Worm (Caenorhabditis elegans): ENCODE results near the gene Y39B6A.34.

The Y39B6A.34 gene

DNA sequence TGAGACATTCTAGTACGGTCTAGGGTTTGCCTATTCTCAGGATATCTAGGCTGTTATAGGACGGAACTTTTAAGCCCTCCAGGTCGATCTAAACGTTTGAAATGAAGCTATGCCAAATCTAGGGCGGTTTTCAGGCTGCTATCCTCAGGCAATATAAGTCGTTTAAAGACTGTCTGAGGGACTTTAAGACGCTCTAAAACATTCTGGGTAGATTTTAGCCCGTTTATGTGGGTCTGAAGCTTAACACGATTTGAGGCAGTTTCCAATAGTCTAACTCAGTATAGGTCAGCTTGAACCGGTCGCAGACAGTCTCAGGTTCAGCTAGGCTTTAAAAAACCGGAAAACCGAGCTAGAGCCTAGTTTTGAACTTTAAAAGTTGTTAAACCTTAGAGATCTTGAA lies 50.1 kb downstream of the Y39B6A.34 start:
- no peak for TF ChIP-seq unc-62 (GFP tag; optimal IDR thresholded peaks at IDR 0.05)

DNA sequence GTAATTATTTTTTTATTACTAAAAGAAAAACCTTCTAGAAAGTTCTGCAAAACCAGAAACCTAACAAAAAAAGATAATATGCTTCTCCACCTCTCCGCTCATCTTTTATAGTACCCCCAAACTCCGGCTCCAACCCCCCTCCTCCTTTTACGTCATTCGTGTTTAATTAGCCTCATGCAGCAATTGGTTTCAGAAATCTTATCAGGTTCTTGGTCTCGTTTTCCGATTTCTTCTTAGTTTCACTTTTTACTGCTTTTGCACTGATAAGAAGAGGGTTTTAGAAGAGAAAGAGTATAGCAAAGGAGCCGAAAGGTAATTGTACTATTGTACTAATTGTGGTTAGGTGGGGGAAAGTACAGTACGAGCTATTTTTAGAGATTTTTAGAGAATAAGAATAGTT lies 50.6 kb downstream of the Y39B6A.34 start:
- no peak for TF ChIP-seq unc-62 (GFP tag; optimal IDR thresholded peaks at IDR 0.05)
